Worm (Caenorhabditis elegans): ENCODE data around the gene T23G4.127.

ce11 chrIV:13687631-13688030 lies 10.9 kb downstream of the T23G4.127 start:
- no peak for TF ChIP-seq ztf-11 (tag; optimal IDR thresholded peaks at IDR 0.05)
- no peak for TF ChIP-seq php-3 (GFP tag; IDR thresholded peaks at IDR 0.05)
- TF ChIP-seq ama-1 (optimal IDR thresholded peaks at IDR 0.05) = no peak
- TF ChIP-seq skn-1 (tag; optimal IDR thresholded peaks at IDR 0.05) = no peak
- TF ChIP-seq egl-43 (GFP tag; IDR thresholded peaks at IDR 0.05) = no peak
